Worm (Caenorhabditis elegans) whole organism, midembryonic: ENCODE results near the gene mtrf-1L.
"Not testable (repeated sequence)": the region's sequence is repeated elsewhere in the genome, so short reads cannot be mapped to it uniquely, and the experiment has no call there.

Experiments
- T22C8.4 ChIP-seq: fragments of 200-800 bp; sonication (Bioruptor generic); IDR thresholded peaks from 2 replicates; pipeline ENCODE4 v1.3.6; 2022; ENCODE audit warnings: missing genetic modification characterization, missing compliant biosample characterization
- cog-1 ChIP-seq: sonication (generic microtip); optimal IDR thresholded peaks from 2 replicates; lab custom pipeline; 2016; ENCODE audit warnings: missing genetic modification characterization, missing compliant biosample characterization
- flt-1 ChIP-seq: fragments of 200-800 bp; sonication (Bioruptor generic); IDR thresholded peaks from 2 replicates; pipeline ENCODE4 v1.3.6; 2022; ENCODE audit warnings: missing genetic modification characterization, missing compliant biosample characterization
- klf-2 ChIP-seq: fragments of 200-800 bp; sonication (Bioruptor generic); conservative IDR thresholded peaks from 2 replicates; pipeline ENCODE4 v1.3.6; 2022; ENCODE audit warnings: missing genetic modification reagents, missing genetic modification characterization, missing compliant biosample characterization
- med-1 ChIP-seq: sonication (generic microtip); optimal IDR thresholded peaks from 2 replicates; lab custom pipeline; 2017; ENCODE audit warnings: missing genetic modification characterization, mild to moderate bottlenecking, missing compliant biosample characterization, antibody characterized with exemption, missing genetic modification reagents; ENCODE audit not compliant: insufficient read depth
- ref-1 ChIP-seq: fragments of 200-800 bp; sonication (Bioruptor generic); conservative IDR thresholded peaks from 2 replicates; pipeline ENCODE4 v1.3.6; 2022; ENCODE audit warnings: missing genetic modification reagents, missing genetic modification characterization, missing compliant biosample characterization
- tab-1 ChIP-seq: fragments of 200-800 bp; sonication (Bioruptor generic); IDR thresholded peaks from 2 replicates; pipeline ENCODE4 v1.3.6; 2022; ENCODE audit warnings: missing genetic modification characterization, missing compliant biosample characterization
- ztf-23 ChIP-seq: fragments of 200-800 bp; sonication (Bioruptor generic); IDR thresholded peaks from 2 replicates; pipeline ENCODE4 v1.3.6; 2022; ENCODE audit warnings: missing genetic modification reagents, missing genetic modification characterization, missing compliant biosample characterization
- ztf-29 ChIP-seq: fragments of 200-800 bp; sonication (Bioruptor generic); IDR thresholded peaks from 2 replicates; pipeline ENCODE4 v1.3.6; 2022; ENCODE audit warnings: missing genetic modification reagents, missing genetic modification characterization, missing compliant biosample characterization

Gene mtrf-1L

DNA sequence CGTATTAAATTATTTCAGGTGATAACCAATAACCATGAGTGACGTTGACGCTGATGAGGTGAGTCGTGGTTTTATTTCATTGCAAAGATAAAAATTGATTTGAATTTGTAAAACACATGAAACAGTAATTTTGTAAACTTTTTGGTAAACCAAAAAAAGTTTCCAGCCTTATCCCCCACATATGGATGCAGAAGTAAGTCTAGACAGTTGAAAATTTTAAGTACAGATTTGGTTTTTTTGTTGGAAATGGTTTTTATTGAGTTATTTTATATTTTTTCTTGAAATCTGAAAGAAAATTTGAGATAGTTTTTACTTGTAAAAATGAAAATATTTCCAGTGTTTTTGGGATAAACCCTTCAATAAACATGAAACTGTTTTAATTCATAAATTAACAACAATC, 17.6 kb downstream of the mtrf-1L start, which contains the start of gene tni-4:
TSS of gene tni-4 (plus strand) at position 19 of the 400 bp plus-strand sequence.
- TF ChIP-seq cog-1 (tag; lab: Kevin White, UChicago) (no peak), klf-2 (GFP tag; lab: Robert Waterston, UW) (no peak), ztf-29 (GFP tag; lab: Robert Waterston, UW) (no peak), ref-1 (GFP tag; lab: Robert Waterston, UW) (no peak)

DNA sequence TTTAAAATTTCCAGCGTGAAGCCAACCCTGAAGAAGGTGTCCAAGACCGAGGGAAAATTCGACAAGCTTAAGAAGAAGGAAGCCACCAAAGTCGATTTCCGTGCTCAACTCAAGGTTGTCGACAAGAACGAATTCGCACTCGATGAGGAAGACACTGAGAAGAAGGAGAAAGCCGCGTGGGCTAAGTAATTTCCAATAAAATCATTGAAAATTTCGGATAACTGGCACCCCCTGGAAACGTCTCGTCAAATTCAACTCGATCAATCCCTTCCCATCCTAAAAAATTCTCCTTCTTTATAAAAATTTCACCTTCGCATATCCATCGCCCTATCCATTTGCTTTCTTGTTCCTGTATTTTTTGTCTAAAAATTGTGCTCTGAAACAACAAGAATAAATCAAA, 19.8 kb downstream of the mtrf-1L start:
- TF ChIP-seq flt-1 (GFP tag; lab: Robert Waterston, UW) (no peak), T22C8.4 (no peak), med-1 (no peak)

DNA sequence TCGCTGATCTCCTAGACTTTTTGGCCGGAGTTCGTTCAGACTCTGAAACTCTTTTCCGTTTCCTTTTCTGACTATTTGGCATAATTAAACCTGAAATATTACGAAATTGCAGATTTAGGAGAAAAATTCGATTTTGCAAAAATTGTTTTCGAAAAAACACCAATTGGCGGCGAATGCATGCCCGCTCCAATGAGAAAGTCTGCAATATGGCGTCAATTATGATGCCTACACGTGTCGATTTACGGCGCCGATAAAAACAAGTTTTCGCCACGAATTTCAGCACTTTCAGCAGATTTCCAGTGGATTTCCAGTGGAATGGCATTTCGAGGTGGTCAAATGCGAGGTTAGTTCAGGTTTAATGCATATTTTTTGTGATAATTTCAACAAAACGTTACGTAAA, 22.4 kb downstream of the mtrf-1L start, which contains the start of the genes Y59E9AL.36 and nbet-1:
TSS of gene Y59E9AL.36 (minus strand) at position 92 of the 400 bp plus-strand sequence.
TSS of gene nbet-1 (plus strand) at position 112 of the 400 bp plus-strand sequence.
- no peak for TF ChIP-seq ztf-29 (GFP tag; lab: Robert Waterston, UW)
- TF ChIP-seq cog-1 (tag; lab: Kevin White, UChicago): peak; percentile 39
- no peak for TF ChIP-seq flt-1 (GFP tag; lab: Robert Waterston, UW)

DNA sequence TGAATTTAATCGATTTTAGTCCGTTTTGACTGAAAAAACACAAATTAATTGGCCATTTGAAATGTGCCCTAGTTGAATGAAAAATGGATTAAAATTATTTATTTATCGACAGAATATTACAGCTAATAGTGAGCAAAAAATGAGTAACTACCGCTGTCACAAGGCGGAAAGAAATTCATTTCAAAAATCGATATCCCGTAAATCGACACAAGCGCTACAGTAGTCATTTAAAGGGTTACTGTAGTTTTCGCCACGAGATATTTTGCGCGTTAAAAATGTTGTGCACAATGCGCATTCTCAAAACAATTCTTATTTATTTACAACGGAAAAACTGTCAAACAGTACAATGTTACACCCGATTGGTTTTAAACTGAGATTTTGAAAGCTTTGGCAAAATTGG, 23.7 kb downstream of the mtrf-1L start:
- TF ChIP-seq klf-2 (GFP tag; lab: Robert Waterston, UW): no peak
- TF ChIP-seq ztf-23 (GFP tag; lab: Robert Waterston, UW): no peak
- no peak for TF ChIP-seq tab-1 (GFP tag; lab: Robert Waterston, UW)
- no peak for TF ChIP-seq ztf-29 (GFP tag; lab: Robert Waterston, UW)
- no peak for TF ChIP-seq T22C8.4
- TF ChIP-seq ref-1 (GFP tag; lab: Robert Waterston, UW): no peak
- TF ChIP-seq cog-1 (tag; lab: Kevin White, UChicago): no peak
- no peak for TF ChIP-seq med-1
- TF ChIP-seq flt-1 (GFP tag; lab: Robert Waterston, UW): no peak

DNA sequence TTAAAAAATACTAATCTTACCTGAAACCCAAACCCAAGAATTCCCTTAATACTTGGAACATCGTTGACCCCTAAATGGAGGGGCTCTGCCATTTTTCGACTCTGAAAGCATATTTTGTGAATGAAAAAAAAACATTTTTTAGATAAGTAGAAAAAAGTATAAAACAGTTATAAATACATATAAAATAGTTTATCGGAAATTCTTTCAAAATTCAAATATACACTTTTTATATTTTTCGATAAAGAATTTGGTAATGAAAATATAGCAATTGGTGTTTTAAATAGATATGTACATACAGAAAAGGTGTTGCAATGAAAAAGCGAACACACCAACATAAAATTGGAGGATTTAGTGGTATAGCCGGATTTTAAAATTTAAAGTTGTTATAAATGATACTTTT, 28.1 kb downstream of the mtrf-1L start, which contains the start of gene Y59E9AL.4:
TSS of gene Y59E9AL.4 (minus strand) at position 101 of the 400 bp plus-strand sequence.
- TF ChIP-seq ztf-23 (GFP tag; lab: Robert Waterston, UW) (no peak), klf-2 (GFP tag; lab: Robert Waterston, UW) (no peak), cog-1 (tag; lab: Kevin White, UChicago) (no peak), tab-1 (GFP tag; lab: Robert Waterston, UW) (no peak), ref-1 (GFP tag; lab: Robert Waterston, UW) (no peak), flt-1 (GFP tag; lab: Robert Waterston, UW) (no peak)

DNA sequence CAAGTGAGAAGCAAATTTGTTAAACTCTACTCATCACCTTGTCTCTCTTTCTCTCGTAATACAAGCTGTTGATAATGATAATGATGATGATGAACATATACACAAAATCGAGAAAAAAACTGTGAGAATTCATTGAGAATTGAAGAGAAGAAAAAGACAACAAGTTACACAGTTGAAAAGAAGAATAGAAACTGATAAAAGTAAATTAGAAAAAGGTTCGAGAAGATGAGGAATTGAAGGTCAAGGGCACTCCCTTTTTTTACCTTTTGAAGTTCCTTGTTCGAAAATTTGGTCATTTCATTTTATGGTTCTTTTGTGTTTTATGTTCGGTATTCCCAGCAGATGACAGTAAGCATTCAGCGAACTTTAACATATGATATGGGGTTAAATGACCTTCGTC, 29.4 kb downstream of the mtrf-1L start:
- TF ChIP-seq klf-2 (GFP tag; lab: Robert Waterston, UW) (no peak), ztf-23 (GFP tag; lab: Robert Waterston, UW) (no peak), cog-1 (tag; lab: Kevin White, UChicago) (no peak), T22C8.4 (no peak), flt-1 (GFP tag; lab: Robert Waterston, UW) (no peak), med-1 (no peak), ztf-29 (GFP tag; lab: Robert Waterston, UW) (no peak), ref-1 (GFP tag; lab: Robert Waterston, UW) (no peak)

DNA sequence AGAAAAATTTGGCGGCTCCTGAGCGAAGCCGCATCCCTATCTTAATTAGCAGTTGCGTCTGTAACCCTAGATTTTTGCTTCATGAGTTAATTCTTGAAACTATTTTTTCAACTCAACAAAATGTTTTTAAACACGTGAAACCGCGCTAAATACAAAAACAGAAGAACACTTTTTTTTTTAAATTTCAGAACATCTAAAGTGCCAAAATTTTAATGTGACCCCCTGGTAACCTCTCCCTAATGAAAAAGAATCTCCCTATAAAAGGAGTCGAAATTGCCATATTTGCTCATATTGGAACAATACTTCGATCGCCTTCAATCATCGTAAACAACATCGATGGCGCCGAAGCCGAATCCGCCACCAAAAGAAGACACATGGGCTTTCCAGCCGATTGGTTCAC, 31.5 kb downstream of the mtrf-1L start, which contains the start of gene nsph-4.2:
TSS of gene nsph-4.2 (plus strand) at position 301 of the 400 bp plus-strand sequence.
- not testable (repeated sequence) for TF ChIP-seq med-1; cog-1 (tag; lab: Kevin White, UChicago); T22C8.4

DNA sequence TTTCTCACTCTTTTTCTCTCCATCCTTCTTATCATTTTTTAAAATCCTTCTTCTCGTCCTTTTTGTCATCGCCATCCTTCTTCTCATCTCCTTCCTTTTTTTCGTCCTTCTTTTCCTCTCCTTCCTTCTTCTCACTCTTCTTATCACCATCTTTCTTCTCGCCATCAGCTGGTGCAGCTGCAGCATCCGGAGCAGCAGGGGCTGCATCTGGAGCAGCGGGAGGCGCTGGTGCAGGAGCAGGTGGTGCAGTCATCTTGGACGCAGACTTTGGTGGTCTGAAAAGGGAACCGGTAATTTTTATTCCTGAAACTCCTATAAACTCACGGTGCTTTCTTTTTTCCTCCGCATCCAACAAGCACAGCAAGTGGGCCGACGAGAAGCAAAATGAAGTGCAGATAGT, 34.8 kb downstream of the mtrf-1L start:
- TF ChIP-seq T22C8.4 (no peak), cog-1 (tag; lab: Kevin White, UChicago) (no peak)

DNA sequence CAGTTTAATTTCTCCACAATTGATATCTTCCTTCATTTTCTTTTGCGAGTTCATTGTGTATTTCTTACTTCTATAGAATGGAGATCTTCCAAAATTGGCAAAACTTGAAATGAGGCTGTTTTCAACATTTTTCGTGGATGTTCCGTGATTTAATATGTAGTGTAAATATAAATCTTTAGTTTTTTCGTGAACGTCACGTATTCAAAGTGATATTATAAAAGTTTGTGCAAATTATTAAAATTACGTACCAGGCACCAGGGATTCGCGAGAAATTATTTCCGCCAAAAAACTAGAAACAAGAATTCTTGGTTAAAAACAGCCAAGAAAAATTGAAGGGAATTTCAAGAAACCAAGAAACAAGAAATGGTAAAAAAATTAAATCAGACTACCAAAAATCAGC, 37.3 kb downstream of the mtrf-1L start, which contains the start of gene Y59E9AL.8:
TSS of gene Y59E9AL.8 (minus strand) at position 101 of the 400 bp plus-strand sequence.
- TF ChIP-seq ztf-29 (GFP tag; lab: Robert Waterston, UW) (no peak), cog-1 (tag; lab: Kevin White, UChicago) (no peak), med-1 (no peak), T22C8.4 (no peak), ref-1 (GFP tag; lab: Robert Waterston, UW) (no peak), klf-2 (GFP tag; lab: Robert Waterston, UW) (no peak), tab-1 (GFP tag; lab: Robert Waterston, UW) (no peak)

DNA sequence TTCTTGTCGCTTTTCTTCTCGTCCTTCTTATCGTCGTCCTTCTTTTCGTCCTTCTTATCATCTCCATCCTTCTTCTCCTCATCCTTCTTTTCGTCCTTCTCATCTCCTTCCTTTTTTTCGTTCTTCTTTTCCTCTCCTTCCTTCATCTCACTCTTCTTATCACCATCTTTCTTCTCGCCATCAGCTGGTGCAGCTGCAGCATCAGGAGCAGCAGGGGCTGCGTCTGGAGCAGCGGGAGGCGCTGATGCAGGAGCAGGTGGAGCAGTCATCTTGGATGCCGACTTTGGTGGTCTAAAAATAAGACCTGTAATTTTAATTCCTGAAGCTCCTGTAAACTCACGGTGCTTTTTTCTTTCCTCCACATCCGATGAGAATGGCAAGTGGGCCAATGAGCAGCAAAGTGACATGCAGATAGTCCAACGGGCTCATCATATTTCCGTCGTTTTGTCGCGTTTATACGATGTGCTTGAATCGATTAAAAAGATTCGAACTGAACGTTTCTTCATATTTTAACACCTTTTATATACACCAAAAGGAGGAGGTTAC, 38.4 kb downstream of the mtrf-1L start, which contains the start of gene cylc-1:
TSS of gene cylc-1 (minus strand) at position 496 of the 546 bp plus-strand sequence.
- TF ChIP-seq cog-1 (tag; lab: Kevin White, UChicago); klf-2 (GFP tag; lab: Robert Waterston, UW); T22C8.4: not testable (repeated sequence)

DNA sequence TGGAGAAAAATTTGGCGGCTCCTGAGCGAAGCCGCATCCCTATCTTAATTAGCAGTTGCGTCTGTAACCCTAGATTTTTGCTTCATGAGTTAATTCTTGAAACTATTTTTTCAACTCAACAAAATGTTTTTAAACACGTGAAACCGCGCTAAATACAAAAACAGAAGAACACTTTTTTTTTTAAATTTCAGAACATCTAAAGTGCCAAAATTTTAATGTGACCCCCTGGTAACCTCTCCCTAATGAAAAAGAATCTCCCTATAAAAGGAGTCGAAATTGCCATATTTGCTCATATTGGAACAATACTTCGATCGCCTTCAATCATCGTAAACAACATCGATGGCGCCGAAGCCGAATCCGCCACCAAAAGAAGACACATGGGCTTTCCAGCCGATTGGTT, 39.6 kb downstream of the mtrf-1L start, which contains the start of gene nsph-4.1:
TSS of gene nsph-4.1 (plus strand) at position 301 of the 400 bp plus-strand sequence.
- not testable (repeated sequence) for TF ChIP-seq tab-1, klf-2, flt-1 (GFP tag; lab: Robert Waterston, UW)
